Worm (Caenorhabditis elegans): Measurements from ENCODE around the gene acp-7.

- TF ChIP-seq ets-7 (tag; optimal IDR thresholded peaks at IDR 0.05) (no peak), hnd-1 (tag; optimal IDR thresholded peaks at IDR 0.05) (no peak), tra-4 (tag; optimal IDR thresholded peaks at IDR 0.05) (no peak), ama-1 (optimal IDR thresholded peaks at IDR 0.05) (no peak), ceh-36 (tag; optimal IDR thresholded peaks at IDR 0.05) (no peak), scrt-1 (GFP tag; IDR thresholded peaks at IDR 0.05) (no peak), pes-1 (GFP tag; IDR thresholded peaks at IDR 0.05) (no peak), flt-1 (GFP tag; IDR thresholded peaks at IDR 0.05) (no peak), hmbx-1 (tag; optimal IDR thresholded peaks at IDR 0.05) (no peak), F13C5.2 (tag; optimal IDR thresholded peaks at IDR 0.05) (no peak), tbx-11 (GFP tag; IDR thresholded peaks at IDR 0.05) (no peak), ceh-13 (GFP tag; optimal IDR thresholded peaks at IDR 0.05) (no peak), hmg-4 (GFP tag; optimal IDR thresholded peaks at IDR 0.05) (no peak), tbx-37 (GFP tag; conservative IDR thresholded peaks at IDR 0.05) (no peak)
These were observed 29.0 kb downstream of the acp-7 start, which contains the start of gene sfrp-1 for ce11 chrIV:6402386-6402905.
